Fruit fly (Drosophila melanogaster) whole organism, embryonic: Measurements from ENCODE around the gene Dnaaf4.

Source experiments
- Adf1 ChIP-seq: fragments of 200-800 bp; sonication (Bioruptor generic); IDR thresholded peaks from 2 replicates; pipeline ENCODE4 v1.3.6; 2022; ENCODE audit warnings: missing biosample characterization, missing genetic modification characterization
- Asciz ChIP-seq: fragments of 200-800 bp; sonication (Bioruptor generic); optimal IDR thresholded peaks from 2 replicates; lab custom pipeline; 2017; ENCODE audit warnings: missing biosample characterization, mild to moderate bottlenecking, missing genetic modification characterization, missing genetic modification reagents
- CG10209 ChIP-seq: fragments of 200-800 bp; sonication (Bioruptor generic); optimal IDR thresholded peaks from 3 replicates; lab custom pipeline; 2017; ENCODE audit warnings: missing biosample characterization, mild to moderate bottlenecking, missing genetic modification characterization, missing genetic modification reagents
- CG1024 ChIP-seq: fragments of 200-800 bp; sonication (Bioruptor generic); IDR thresholded peaks from 2 replicates; pipeline ENCODE4 v1.3.6; 2022; ENCODE audit warnings: missing biosample characterization, missing genetic modification characterization
- CG10543 ChIP-seq: fragments of 200-800 bp; sonication (Bioruptor generic); optimal IDR thresholded peaks from 3 replicates; lab custom pipeline; 2017; ENCODE audit warnings: missing biosample characterization, mild to moderate bottlenecking, missing genetic modification characterization, moderate library complexity
- CG11456 ChIP-seq: fragments of 200-800 bp; sonication (Bioruptor generic); IDR thresholded peaks from 3 replicates; pipeline ENCODE4 v1.3.6; 2022; ENCODE audit warnings: missing biosample characterization, missing genetic modification characterization
- CG11696 ChIP-seq: fragments of 200-800 bp; sonication (Bioruptor generic); IDR thresholded peaks from 2 replicates; pipeline ENCODE4 v1.3.6; 2022; ENCODE audit warnings: missing biosample characterization, missing genetic modification characterization
- CG1233 ChIP-seq: fragments of 200-800 bp; sonication (Bioruptor generic); optimal IDR thresholded peaks from 4 replicates; lab custom pipeline; 2018; ENCODE audit warnings: missing biosample characterization, mild to moderate bottlenecking, missing genetic modification characterization
- CG12769 ChIP-seq: fragments of 200-800 bp; sonication (Bioruptor generic); optimal IDR thresholded peaks from 2 replicates; lab custom pipeline; 2019; ENCODE audit warnings: missing biosample characterization, mild to moderate bottlenecking, missing genetic modification characterization, moderate library complexity
- CG16813 ChIP-seq: fragments of 200-800 bp; sonication (Bioruptor generic); IDR thresholded peaks from 3 replicates; pipeline ENCODE4 v1.3.6; 2022; ENCODE audit warnings: missing biosample characterization, missing genetic modification characterization; ENCODE audit not compliant: partially characterized antibody
- CG17385 ChIP-seq: fragments of 200-800 bp; sonication (Bioruptor generic); optimal IDR thresholded peaks from 3 replicates; lab custom pipeline; 2018; ENCODE audit warnings: missing biosample characterization, mild to moderate bottlenecking, missing genetic modification characterization
- CG1832 ChIP-seq: fragments of 200-800 bp; sonication (Bioruptor generic); optimal IDR thresholded peaks from 2 replicates; lab custom pipeline; 2017; ENCODE audit warnings: missing biosample characterization, mild to moderate bottlenecking, missing genetic modification characterization, inconsistent platforms
- CG30431 ChIP-seq: fragments of 200-800 bp; sonication (Bioruptor generic); optimal IDR thresholded peaks from 2 replicates; lab custom pipeline; 2017; ENCODE audit warnings: missing biosample characterization, missing genetic modification characterization
- CG33213 ChIP-seq: fragments of 200-800 bp; sonication (Bioruptor generic); optimal IDR thresholded peaks from 3 replicates; lab custom pipeline; 2016; ENCODE audit warnings: missing biosample characterization, missing genetic modification characterization
- CG4424 ChIP-seq: fragments of 200-800 bp; sonication (Bioruptor generic); optimal IDR thresholded peaks from 3 replicates; lab custom pipeline; 2016; ENCODE audit warnings: missing biosample characterization, missing genetic modification characterization
- CG4707 ChIP-seq: fragments of 200-800 bp; sonication (Bioruptor generic); optimal IDR thresholded peaks from 2 replicates; lab custom pipeline; 2018; ENCODE audit warnings: missing biosample characterization, mild to moderate bottlenecking, missing genetic modification characterization, moderate library complexity
- CG4820 ChIP-seq: fragments of 200-800 bp; sonication (Bioruptor generic); optimal IDR thresholded peaks from 3 replicates; lab custom pipeline; 2016; ENCODE audit warnings: missing biosample characterization, missing genetic modification characterization
- CG6791 ChIP-seq: fragments of 200-800 bp; sonication (Bioruptor generic); IDR thresholded peaks from 3 replicates; pipeline ENCODE4 v1.3.6; 2022; ENCODE audit warnings: missing biosample characterization, missing genetic modification characterization; ENCODE audit not compliant: partially characterized antibody
- CG9609 ChIP-seq: fragments of 200-800 bp; sonication (Bioruptor generic); optimal IDR thresholded peaks from 3 replicates; lab custom pipeline; 2016; ENCODE audit warnings: missing biosample characterization, missing genetic modification characterization
- D19B ChIP-seq: fragments of 200-800 bp; sonication (Bioruptor generic); optimal IDR thresholded peaks from 2 replicates; lab custom pipeline; 2017; ENCODE audit warnings: missing biosample characterization, mild to moderate bottlenecking, missing genetic modification characterization
- Ets97D ChIP-seq: fragments of 200-800 bp; sonication (Bioruptor generic); optimal IDR thresholded peaks from 3 replicates; lab custom pipeline; 2016; ENCODE audit warnings: missing biosample characterization, missing genetic modification characterization
- Hr3 ChIP-seq: fragments of 200-800 bp; sonication (Bioruptor generic); optimal IDR thresholded peaks from 3 replicates; lab custom pipeline; 2016; ENCODE audit warnings: missing biosample characterization, missing genetic modification characterization
- Kr ChIP-seq: fragments of 200-800 bp; sonication (Bioruptor generic); optimal IDR thresholded peaks from 2 replicates; lab custom pipeline; 2017; ENCODE audit warnings: missing biosample characterization, mild to moderate bottlenecking, missing genetic modification characterization
- Lpt ChIP-seq: fragments of >200 bp; optimal IDR thresholded peaks from 2 replicates; lab custom pipeline; 2018; ENCODE audit warnings: missing biosample characterization, missing genetic modification characterization
- MBD-R2 ChIP-seq: fragments of 200-800 bp; sonication (Bioruptor generic); IDR thresholded peaks from 2 replicates; pipeline ENCODE4 v1.3.6; 2022; ENCODE audit warnings: missing biosample characterization, missing genetic modification characterization
- Med ChIP-seq: fragments of 200-800 bp; sonication (Bioruptor generic); peaks from one replicate; lab custom pipeline; 2016; ENCODE audit warnings: missing biosample characterization, missing genetic modification characterization, mild to moderate bottlenecking, inconsistent platforms, moderate library complexity
- Ptx1 ChIP-seq: fragments of 200-800 bp; sonication (Bioruptor generic); IDR thresholded peaks from 2 replicates; pipeline ENCODE4 v1.3.6; 2022; ENCODE audit warnings: missing biosample characterization, missing genetic modification characterization
- Sox100B ChIP-seq: fragments of 200-800 bp; sonication (Bioruptor generic); optimal IDR thresholded peaks from 3 replicates; lab custom pipeline; 2018; ENCODE audit warnings: missing biosample characterization, mild to moderate bottlenecking, missing genetic modification characterization
- Sry-δ ChIP-seq: fragments of 200-800 bp; sonication (Bioruptor generic); optimal IDR thresholded peaks from 2 replicates; lab custom pipeline; 2016; ENCODE audit warnings: missing biosample characterization, missing genetic modification characterization
- Xrp1 ChIP-seq: fragments of 200-800 bp; sonication (Bioruptor generic); IDR thresholded peaks from 2 replicates; pipeline ENCODE4 v1.3.6; 2022; ENCODE audit warnings: missing biosample characterization, missing genetic modification characterization
- ato ChIP-seq: fragments of 200-800 bp; sonication (Bioruptor generic); IDR thresholded peaks from 2 replicates; pipeline ENCODE4 v1.3.6; 2022; ENCODE audit warnings: missing biosample characterization, missing genetic modification characterization; ENCODE audit not compliant: partially characterized antibody
- az2 ChIP-seq: fragments of 200-800 bp; sonication (Bioruptor generic); optimal IDR thresholded peaks from 3 replicates; lab custom pipeline; 2016; ENCODE audit warnings: missing biosample characterization, missing genetic modification characterization
- chinmo ChIP-seq: fragments of 200-800 bp; sonication (Bioruptor generic); IDR thresholded peaks from 4 replicates; pipeline ENCODE4 v1.3.6; 2022; ENCODE audit warnings: missing biosample characterization, missing genetic modification characterization; ENCODE audit not compliant: partially characterized antibody
- corto ChIP-seq: fragments of 200-800 bp; sonication (Bioruptor generic); optimal IDR thresholded peaks from 2 replicates; lab custom pipeline; 2016; ENCODE audit warnings: missing biosample characterization, mild to moderate bottlenecking, missing genetic modification characterization, moderate library complexity
- exex ChIP-seq: fragments of 200-800 bp; sonication (Bioruptor generic); optimal IDR thresholded peaks from 4 replicates; lab custom pipeline; 2018; ENCODE audit warnings: missing biosample characterization, mild to moderate bottlenecking, missing genetic modification characterization, moderate library complexity
- fu2 ChIP-seq: fragments of 200-800 bp; sonication (Bioruptor generic); optimal IDR thresholded peaks from 2 replicates; lab custom pipeline; 2016; ENCODE audit warnings: missing biosample characterization, missing genetic modification characterization
- gfzf ChIP-seq: fragments of 200-800 bp; sonication (Bioruptor generic); optimal IDR thresholded peaks from 2 replicates; lab custom pipeline; 2016; ENCODE audit warnings: missing biosample characterization, mild to moderate bottlenecking, missing genetic modification characterization, moderate library complexity
- gro ChIP-seq: fragments of 200-800 bp; sonication (Bioruptor generic); optimal IDR thresholded peaks from 2 replicates; lab custom pipeline; 2016; ENCODE audit warnings: missing biosample characterization, missing genetic modification characterization
- insv ChIP-seq, 2 experiments: fragments of 200-800 bp; sonication (Bioruptor generic); optimal IDR thresholded peaks; 3 replicates each; lab custom pipeline; 2016 to 2018; ENCODE audit warnings: missing biosample characterization in 2 of 2, missing genetic modification characterization in 2 of 2
- jing ChIP-seq: fragments of 200-800 bp; sonication (Bioruptor generic); optimal IDR thresholded peaks from 2 replicates; lab custom pipeline; 2018; ENCODE audit warnings: missing biosample characterization, mild to moderate bottlenecking, missing genetic modification characterization
- nerfin-2 ChIP-seq: fragments of 200-800 bp; sonication (Bioruptor generic); IDR thresholded peaks from 2 replicates; pipeline ENCODE4 v1.3.6; 2022; ENCODE audit warnings: missing biosample characterization, missing genetic modification characterization; ENCODE audit not compliant: partially characterized antibody
- nmo ChIP-seq: fragments of 200-800 bp; sonication (Bioruptor generic); optimal IDR thresholded peaks from 2 replicates; lab custom pipeline; 2018; ENCODE audit warnings: missing biosample characterization, mild to moderate bottlenecking, missing genetic modification characterization, moderate library complexity
- oc ChIP-seq: fragments of 200-800 bp; sonication (Bioruptor generic); optimal IDR thresholded peaks from 2 replicates; lab custom pipeline; 2018; ENCODE audit warnings: missing biosample characterization, mild to moderate bottlenecking, missing genetic modification characterization, moderate library complexity
- pum ChIP-seq: fragments of 200-800 bp; sonication (Bioruptor generic); optimal IDR thresholded peaks from 2 replicates; lab custom pipeline; 2016; ENCODE audit warnings: missing biosample characterization, missing genetic modification characterization
- ranshi ChIP-seq: fragments of 200-800 bp; sonication (Bioruptor generic); IDR thresholded peaks from 2 replicates; pipeline ENCODE4 v1.3.6; 2022; ENCODE audit warnings: missing biosample characterization, missing genetic modification characterization
- sd ChIP-seq: fragments of 200-800 bp; sonication (Bioruptor generic); optimal IDR thresholded peaks from 3 replicates; lab custom pipeline; 2018; ENCODE audit warnings: missing biosample characterization, mild to moderate bottlenecking, missing genetic modification characterization, moderate library complexity
- slou ChIP-seq: fragments of 200-800 bp; sonication (Bioruptor generic); optimal IDR thresholded peaks from 3 replicates; lab custom pipeline; 2016; ENCODE audit warnings: missing biosample characterization, missing genetic modification characterization
- tap ChIP-seq: fragments of 200-800 bp; optimal IDR thresholded peaks from 3 replicates; lab custom pipeline; 2019; ENCODE audit warnings: missing biosample characterization, mild to moderate bottlenecking, missing genetic modification characterization, moderate library complexity
- ttk ChIP-seq: fragments of 200-800 bp; sonication (Bioruptor generic); IDR thresholded peaks from 2 replicates; pipeline ENCODE4 v2.1.2; 2022; ENCODE audit warnings: missing biosample characterization, missing genetic modification characterization
- tup ChIP-seq: fragments of 200-800 bp; sonication (Bioruptor generic); optimal IDR thresholded peaks from 2 replicates; lab custom pipeline; 2016; ENCODE audit warnings: missing biosample characterization, mild to moderate bottlenecking, missing genetic modification characterization, moderate library complexity

Dnaaf4 gene

DNA sequence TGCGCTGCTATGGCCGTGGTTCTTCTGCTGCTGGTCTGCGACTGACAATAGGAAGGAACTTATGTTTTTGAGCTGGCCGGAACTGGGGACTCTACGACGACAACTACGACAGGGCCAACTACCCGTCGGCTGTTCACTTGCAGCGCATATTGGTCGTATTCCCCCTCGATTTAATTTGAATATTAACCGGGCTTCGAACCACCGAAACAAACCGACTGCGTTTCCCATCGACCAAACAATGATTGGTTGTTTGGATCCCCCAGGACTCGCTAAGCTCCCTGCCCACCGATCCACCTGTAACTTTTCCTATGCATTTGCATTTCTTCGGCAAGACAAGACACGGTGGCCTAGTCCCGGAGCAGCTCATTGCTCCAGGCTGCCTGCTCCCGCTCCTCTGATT, at the start of gene Dnaaf4:
Dnaaf4 (minus strand) TSS at position 101 of the 400 bp plus-strand sequence.
- TF ChIP-seq D19B (GFP tag; lab: Kevin White, UChicago) (no peak), Kr (GFP tag; lab: Kevin White, UChicago) (no peak), pum (GFP tag; lab: Kevin White, UChicago) (no peak), fu2 (GFP tag; lab: Kevin White, UChicago) (no peak), nerfin-2 (0 out of 2 replicates have a peak, but pooled peaks have one; percentile 23), ttk (GFP tag; lab: Robert Waterston, UW) (0 out of 2 replicates have a peak, but pooled peaks have one; percentile 12), Med (GFP tag; lab: Kevin White, UChicago) (peak; percentile 31), CG6791 (GFP tag; lab: Robert Waterston, UW) (no peak), Lpt (no peak), corto (no peak)

DNA sequence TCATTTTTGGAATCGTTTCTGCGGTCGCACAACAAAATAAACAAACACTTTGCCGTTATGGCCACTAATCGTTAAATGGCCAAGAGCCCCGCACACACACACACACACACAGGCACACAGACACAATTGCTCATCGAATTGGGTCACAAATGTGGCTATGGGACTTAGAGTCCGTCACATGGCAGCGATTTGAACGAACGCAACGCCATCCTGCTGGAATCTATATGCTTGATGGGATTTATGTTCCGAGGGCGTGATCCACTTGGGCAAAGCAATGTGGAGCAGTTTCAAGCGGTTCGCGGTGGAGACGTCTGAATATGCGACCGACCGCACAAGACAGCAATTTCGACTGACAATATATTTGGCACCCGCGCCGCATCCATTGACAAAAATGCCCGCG, 49.0 kb upstream of the Dnaaf4 start:
- no peak for TF ChIP-seq ranshi (GFP tag; lab: Robert Waterston, UW)
- no peak for TF ChIP-seq CG1233 (GFP tag; lab: Kevin White, UChicago)
- TF ChIP-seq slou (GFP tag; lab: Kevin White, UChicago) = no peak
- TF ChIP-seq CG10543 (GFP tag; lab: Kevin White, UChicago) = no peak
- TF ChIP-seq tap (tag; lab: Kevin White, UChicago) = no peak
- no peak for TF ChIP-seq az2
- no peak for TF ChIP-seq CG4820 (GFP tag; lab: Kevin White, UChicago)
- peak; percentile 2 for TF ChIP-seq sd
- no peak for TF ChIP-seq insv (GFP tag; optimal IDR thresholded peaks at IDR 0.05; lab: Kevin White, UChicago)
- no peak for TF ChIP-seq oc (tag; lab: Kevin White, UChicago)
- no peak for TF ChIP-seq gfzf
- TF ChIP-seq CG11696 = no peak
- no peak for TF ChIP-seq CG1832 (GFP tag; lab: Kevin White, UChicago)
- no peak for TF ChIP-seq Asciz (GFP tag; lab: Kevin White, UChicago)
- TF ChIP-seq Xrp1 = no peak
- TF ChIP-seq CG4707 (GFP tag; lab: Kevin White, UChicago) = no peak
- TF ChIP-seq chinmo = 0 out of 4 replicates have a peak, but pooled peaks have one; percentile 51
- no peak for TF ChIP-seq Adf1 (GFP tag; lab: Robert Waterston, UW)
- no peak for TF ChIP-seq CG9609 (GFP tag; lab: Kevin White, UChicago)
- peak; percentile 60 for TF ChIP-seq Med (GFP tag; lab: Kevin White, UChicago)
- no peak for TF ChIP-seq CG16813
- no peak for TF ChIP-seq CG33213 (GFP tag; lab: Kevin White, UChicago)
- TF ChIP-seq MBD-R2 (GFP tag; lab: Robert Waterston, UW) = no peak
- TF ChIP-seq CG4424 (GFP tag; lab: Kevin White, UChicago) = no peak
- 0 out of 3 replicates have a peak, but pooled peaks have one; percentile 43 for TF ChIP-seq CG11456 (GFP tag; lab: Robert Waterston, UW)
- TF ChIP-seq CG12769 (tag; lab: Kevin White, UChicago) = peak; percentile 82
- no peak for TF ChIP-seq Sry-δ (GFP tag; lab: Kevin White, UChicago)
- no peak for TF ChIP-seq CG30431 (GFP tag; lab: Kevin White, UChicago)
- no peak for TF ChIP-seq Sox100B
- no peak for TF ChIP-seq CG17385 (GFP tag; lab: Kevin White, UChicago)
- TF ChIP-seq jing (GFP tag; lab: Kevin White, UChicago) = no peak
- no peak for TF ChIP-seq CG10209 (GFP tag; lab: Kevin White, UChicago)
- no peak for TF ChIP-seq CG1024
- no peak for TF ChIP-seq Ets97D
- TF ChIP-seq ato = no peak
- no peak for TF ChIP-seq tup (GFP tag; lab: Kevin White, UChicago)
- TF ChIP-seq Ptx1 (GFP tag; lab: Robert Waterston, UW) = no peak
- no peak for TF ChIP-seq exex (tag; lab: Kevin White, UChicago)
- no peak for TF ChIP-seq nmo (GFP tag; lab: Kevin White, UChicago)
- TF ChIP-seq Hr3 (GFP tag; lab: Kevin White, UChicago) = no peak
- no peak for TF ChIP-seq gro (GFP tag; lab: Kevin White, UChicago)
